Fruit fly (Drosophila melanogaster): ENCODE data around the gene CG43082.

Gene CG43082

dm6 chr3L:15672800-15673199 is 11.1 kb downstream of the CG43082 start (continued):
- TF ChIP-seq sens (GFP tag) (peak; percentile 87), Usf (GFP tag; optimal IDR thresholded peaks at IDR 0.05) (no peak), CG32767 (GFP tag; IDR thresholded peaks at IDR 0.05) (no peak), CG4707 (GFP tag; optimal IDR thresholded peaks at IDR 0.05) (no peak), wdn (GFP tag; IDR thresholded peaks at IDR 0.05) (no peak), CG9932 (GFP tag; IDR thresholded peaks at IDR 0.05) (no peak), D19B (GFP tag; optimal IDR thresholded peaks at IDR 0.05) (no peak), CTCF (GFP tag; optimal IDR thresholded peaks at IDR 0.05) (no peak), chinmo (GFP tag; IDR thresholded peaks at IDR 0.05; ENCODE audit: partially characterized antibody) (no peak), HLH54F (GFP tag; optimal IDR thresholded peaks at IDR 0.05) (no peak), CG15269 (tag; optimal IDR thresholded peaks at IDR 0.05) (no peak), CG42726 (GFP tag; IDR thresholded peaks at IDR 0.05; ENCODE audit: partially characterized antibody) (no peak), E2f2 (GFP tag; IDR thresholded peaks at IDR 0.05) (no peak), CG7745 (tag; optimal IDR thresholded peaks at IDR 0.05) (peak; percentile 3), CG3065 (GFP tag; optimal IDR thresholded peaks at IDR 0.05) (no peak), Sry-β (GFP tag; optimal IDR thresholded peaks at IDR 0.05) (no peak), CG9727 (GFP tag; optimal IDR thresholded peaks at IDR 0.05) (peak; percentile 59), NC2β (GFP tag; optimal IDR thresholded peaks at IDR 0.05) (no peak), kni (GFP tag; optimal IDR thresholded peaks at IDR 0.05) (no peak), ara (GFP tag; IDR thresholded peaks at IDR 0.05) (peak; percentile 50; the same call in 1 of the 2 replicates), salm (tag; optimal IDR thresholded peaks at IDR 0.05) (no peak), Myb (GFP tag; optimal IDR thresholded peaks at IDR 0.05) (no peak), tna (GFP tag; IDR thresholded peaks at IDR 0.05; ENCODE audit: partially characterized antibody) (no peak), ind (GFP tag; optimal IDR thresholded peaks at IDR 0.05) (no peak), ftz-f1 (GFP tag; optimal IDR thresholded peaks at IDR 0.05) (no peak), CG30020 (tag; optimal IDR thresholded peaks at IDR 0.05) (no peak), Fer1 (GFP tag; optimal IDR thresholded peaks at IDR 0.05) (no peak), CG18619 (GFP tag; optimal IDR thresholded peaks at IDR 0.05) (no peak), CG9609 (GFP tag; optimal IDR thresholded peaks at IDR 0.05) (no peak), ssp (GFP tag; IDR thresholded peaks at IDR 0.05) (no peak), esg (GFP tag; conservative IDR thresholded peaks at IDR 0.05) (no peak), CG7271 (tag; optimal IDR thresholded peaks at IDR 0.05) (no peak), CG2889 (GFP tag; IDR thresholded peaks at IDR 0.05) (0 out of 3 replicates have a peak, but pooled peaks have one; percentile 4), Med (GFP tag) (peak; percentile 77), CG4360 (GFP tag; IDR thresholded peaks at IDR 0.05) (no peak), CG14441 (GFP tag; IDR thresholded peaks at IDR 0.05) (no peak), trem (tag; optimal IDR thresholded peaks at IDR 0.05) (peak; percentile 37), HLH4C (GFP tag; IDR thresholded peaks at IDR 0.05; ENCODE audit: partially characterized antibody) (no peak), CG17385 (GFP tag; optimal IDR thresholded peaks at IDR 0.05) (no peak), tap (tag; optimal IDR thresholded peaks at IDR 0.05) (no peak), Sry-δ (GFP tag; optimal IDR thresholded peaks at IDR 0.05) (no peak), Xbp1 (GFP tag; optimal IDR thresholded peaks at IDR 0.05) (peak; percentile 21), HmgZ (tag; optimal IDR thresholded peaks at IDR 0.05) (no peak), CG10321 (GFP tag; IDR thresholded peaks at IDR 0.05) (no peak), Oaz (GFP tag; IDR thresholded peaks at IDR 0.05) (no peak), B-H1 (GFP tag; IDR thresholded peaks at IDR 0.05) (no peak), Asciz (GFP tag; optimal IDR thresholded peaks at IDR 0.05) (peak; percentile 30), dmrt11E (tag; optimal IDR thresholded peaks at IDR 0.05) (peak; percentile 88), dati (GFP tag; IDR thresholded peaks at IDR 0.05) (0 out of 2 replicates have a peak, but pooled peaks have one; percentile 19), CG11504 (tag; optimal IDR thresholded peaks at IDR 0.05) (peak; percentile 44), CG6654 (GFP tag; optimal IDR thresholded peaks at IDR 0.05) (no peak), CG1529 (GFP tag; optimal IDR thresholded peaks at IDR 0.05) (peak; percentile 13), GATAe (GFP tag; conservative IDR thresholded peaks at IDR 0.05) (no peak)
